ENCODE assay signal across 3 worm cellular contexts in genomic region chrX:5905764-5906163, ce11.
TF ChIP-seq lines count a peak whose summit lies in the region.

No protein-coding gene starts in this region.

TF ChIP-seq in whole organism, L4 larva, 104 proteins besides CTCF, POLR2A, EP300 and RAD21:
- TF ChIP-seq mdt-29 (GFP tag; IDR thresholded peaks at IDR 0.05; lab: Robert Waterston, UW) (no peak), dmd-6 (GFP tag; IDR thresholded peaks at IDR 0.05; lab: Robert Waterston, UW) (no peak), tra-1 (GFP tag; IDR thresholded peaks at IDR 0.05; lab: Robert Waterston, UW) (0 out of 2 replicates have a peak, but pooled peaks have one; percentile 9), set-16 (GFP tag; IDR thresholded peaks at IDR 0.05; lab: Robert Waterston, UW) (peak; percentile 71), F10B5.3 (tag; optimal IDR thresholded peaks at IDR 0.05; lab: Kevin White, UChicago) (no peak), nhr-111 (GFP tag; optimal IDR thresholded peaks at IDR 0.05; lab: Kevin White, UChicago) (no peak), lin-39 (tag; optimal IDR thresholded peaks at IDR 0.05; lab: Kevin White, UChicago) (no peak), vab-7 (GFP tag; IDR thresholded peaks at IDR 0.05; lab: Robert Waterston, UW) (no peak), egl-43 (GFP tag; IDR thresholded peaks at IDR 0.05; lab: Robert Waterston, UW) (no peak), nhr-237 (tag; optimal IDR thresholded peaks at IDR 0.05; lab: Kevin White, UChicago) (no peak), nhr-48 (tag; optimal IDR thresholded peaks at IDR 0.05; lab: Kevin White, UChicago) (no peak), lim-7 (GFP tag; IDR thresholded peaks at IDR 0.05; lab: Robert Waterston, UW) (no peak), daf-16 (GFP tag; optimal IDR thresholded peaks at IDR 0.05; lab: Kevin White, UChicago) (no peak), daf-16 (tag; optimal IDR thresholded peaks at IDR 0.05; lab: Kevin White, UChicago) (no peak), Y75B8A.6 (GFP tag; IDR thresholded peaks at IDR 0.05; lab: Robert Waterston, UW) (no peak), snpc-1.2 (GFP tag; IDR thresholded peaks at IDR 0.05; lab: Robert Waterston, UW) (0 out of 2 replicates have a peak, but pooled peaks have one; percentile 13), daf-8 (GFP tag; IDR thresholded peaks at IDR 0.05; lab: Robert Waterston, UW) (no peak), hlh-11 (tag; optimal IDR thresholded peaks at IDR 0.05; lab: Kevin White, UChicago) (no peak), F49E8.2 (tag; optimal IDR thresholded peaks at IDR 0.05; lab: Kevin White, UChicago; ENCODE audit: borderline replicate concordance) (no peak)

TF ChIP-seq in whole organism, midembryonic, 9 proteins besides CTCF, POLR2A, EP300 and RAD21:
- TF ChIP-seq flt-1 (GFP tag; IDR thresholded peaks at IDR 0.05; lab: Robert Waterston, UW) (0 out of 2 replicates have a peak, but pooled peaks have one; percentile 21), cog-1 (tag; optimal IDR thresholded peaks at IDR 0.05; lab: Kevin White, UChicago) (no peak), klf-2 (GFP tag; conservative IDR thresholded peaks at IDR 0.05; lab: Robert Waterston, UW) (no peak), tab-1 (GFP tag; IDR thresholded peaks at IDR 0.05; lab: Robert Waterston, UW) (0 out of 2 replicates have a peak, but pooled peaks have one; percentile 42)

TF ChIP-seq in whole organism, young adult, 124 proteins besides CTCF, POLR2A, EP300 and RAD21:
- TF ChIP-seq hlh-12 (tag; optimal IDR thresholded peaks at IDR 0.05; lab: Kevin White, UChicago), result no peak
- TF ChIP-seq snpc-3.4 (tag; optimal IDR thresholded peaks at IDR 0.05; lab: Kevin White, UChicago), result no peak
- TF ChIP-seq lir-1 (GFP tag; conservative IDR thresholded peaks at IDR 0.05; lab: Robert Waterston, UW), result no peak
- no peak for TF ChIP-seq egrh-3 (GFP tag; IDR thresholded peaks at IDR 0.05; lab: Robert Waterston, UW)
- peak; percentile 53; the same call in 1 of the 2 replicates for TF ChIP-seq zfh-2 (GFP tag; conservative IDR thresholded peaks at IDR 0.05; lab: Robert Waterston, UW)
- no peak for TF ChIP-seq nfya-1 (tag; optimal IDR thresholded peaks at IDR 0.05; lab: Kevin White, UChicago; ENCODE audit: borderline replicate concordance, insufficient read depth)
